Fruit fly (Drosophila melanogaster) whole organism, wandering third instar larva: ENCODE results near the gene mino.

Experiments used
- Abd-B ChIP-seq: fragments of >200 bp; optimal IDR thresholded peaks from 2 replicates; lab custom pipeline; 2017; ENCODE audit warnings: missing biosample characterization, missing genetic modification characterization
- CG32264 ChIP-seq: fragments of 200-800 bp; sonication (Bioruptor generic); optimal IDR thresholded peaks from 2 replicates; lab custom pipeline; 2016; ENCODE audit warnings: missing biosample characterization, missing genetic modification characterization
- CG9705 ChIP-seq: fragments of 200-800 bp; sonication (Bioruptor generic); optimal IDR thresholded peaks from 2 replicates; lab custom pipeline; 2018; ENCODE audit warnings: missing biosample characterization, mild to moderate bottlenecking, missing genetic modification characterization
- CrebA ChIP-seq: fragments of 200-800 bp; sonication (Bioruptor generic); optimal IDR thresholded peaks from 2 replicates; lab custom pipeline; 2016; ENCODE audit warnings: missing biosample characterization, mild to moderate bottlenecking, missing genetic modification characterization, borderline replicate concordance
- Dif ChIP-seq: fragments of 200-275, 200-300 bp; sonication (Bioruptor generic); optimal IDR thresholded peaks from 2 replicates; lab custom pipeline; 2018; ENCODE audit warnings: missing biosample characterization, missing genetic modification characterization; ENCODE audit not compliant: partially characterized antibody
- GATAd ChIP-seq: sonication (Bioruptor generic); optimal IDR thresholded peaks from 2 replicates; lab custom pipeline; 2016; ENCODE audit warnings: missing biosample characterization, missing genetic modification characterization
- HLH106 ChIP-seq: fragments of 200-800 bp; optimal IDR thresholded peaks from 3 replicates; lab custom pipeline; 2019; ENCODE audit warnings: missing biosample characterization, mild to moderate bottlenecking, missing genetic modification characterization, moderate library complexity
- Hnf4 ChIP-seq: fragments of 200-800 bp; sonication (Bioruptor generic); optimal IDR thresholded peaks from 2 replicates; lab custom pipeline; 2016; ENCODE audit warnings: missing biosample characterization, mild to moderate bottlenecking, missing genetic modification characterization
- Hr78 ChIP-seq: fragments of >200 bp; optimal IDR thresholded peaks from 2 replicates; lab custom pipeline; 2017; ENCODE audit warnings: missing biosample characterization, missing genetic modification characterization
- Hr83 ChIP-seq: fragments of 200-300 bp; sonication (Bioruptor generic); optimal IDR thresholded peaks from 2 replicates; lab custom pipeline; 2016; ENCODE audit warnings: missing biosample characterization, mild to moderate bottlenecking, missing genetic modification characterization, moderate library complexity; ENCODE audit not compliant: poor library complexity, severe bottlenecking
- Jra ChIP-seq: sonication (Bioruptor generic); optimal IDR thresholded peaks from 2 replicates; lab custom pipeline; 2016; ENCODE audit warnings: missing biosample characterization, missing genetic modification characterization
- Mio ChIP-seq: sonication (Bioruptor generic); optimal IDR thresholded peaks from 2 replicates; lab custom pipeline; 2016; ENCODE audit warnings: missing biosample characterization, missing genetic modification characterization
- Myc ChIP-seq: fragments of >200 bp; optimal IDR thresholded peaks from 2 replicates; lab custom pipeline; 2017
- N ChIP-seq: fragments of >200 bp; optimal IDR thresholded peaks from 2 replicates; lab custom pipeline; 2018; ENCODE audit warnings: missing biosample characterization, missing external identifiers, missing genetic modification characterization
- OdsH ChIP-seq: fragments of 200-800 bp; sonication (Bioruptor generic); optimal IDR thresholded peaks from 2 replicates; lab custom pipeline; 2016; ENCODE audit warnings: missing biosample characterization, mild to moderate bottlenecking, missing genetic modification characterization
- Rel ChIP-seq, 2 experiments: fragments of 200-800 bp; sonication (Bioruptor generic) in 1 of 2; optimal IDR thresholded peaks; 2 replicates in 1 of 2; 3 replicates in 1 of 2; lab custom pipeline; 2016 to 2019; ENCODE audit warnings: mild to moderate bottlenecking in 2 of 2, missing biosample characterization in 2 of 2, missing genetic modification characterization in 2 of 2, moderate library complexity in 1 of 2
- Sp1 ChIP-seq: fragments of 200-800 bp; sonication (Bioruptor generic); optimal IDR thresholded peaks from 3 replicates; lab custom pipeline; 2019; ENCODE audit warnings: missing biosample characterization, mild to moderate bottlenecking, missing genetic modification characterization, moderate library complexity
- br ChIP-seq: fragments of 200-800 bp; sonication (Bioruptor generic); optimal IDR thresholded peaks from 2 replicates; lab custom pipeline; 2016; ENCODE audit warnings: missing biosample characterization, missing genetic modification characterization
- brk ChIP-seq: fragments of 200-800 bp; sonication (Bioruptor generic); optimal IDR thresholded peaks from 2 replicates; lab custom pipeline; 2016; ENCODE audit warnings: missing biosample characterization, mild to moderate bottlenecking, missing genetic modification characterization
- dl ChIP-seq, 2 experiments: fragments of 175-275, 200-275 bp in 1 of 2; fragments of 200-275 bp in 1 of 2; sonication (Bioruptor generic); optimal IDR thresholded peaks; lab custom pipeline; 2018; ENCODE audit warnings: mild to moderate bottlenecking in 2 of 2, missing biosample characterization in 2 of 2, missing genetic modification characterization in 2 of 2, moderate library complexity in 2 of 2; ENCODE audit not compliant: partially characterized antibody in 2 of 2, insufficient read depth in 1 of 2
- dmrt93B ChIP-seq: fragments of 200-800 bp; sonication (Bioruptor generic); optimal IDR thresholded peaks from 2 replicates; lab custom pipeline; 2018; ENCODE audit warnings: missing biosample characterization, mild to moderate bottlenecking, missing genetic modification characterization
- dsf ChIP-seq: sonication (Bioruptor generic); optimal IDR thresholded peaks from 2 replicates; lab custom pipeline; 2016; ENCODE audit warnings: missing biosample characterization, missing genetic modification characterization, borderline replicate concordance
- ey ChIP-seq: fragments of 200-800 bp; sonication (Bioruptor generic); optimal IDR thresholded peaks from 2 replicates; lab custom pipeline; 2016; ENCODE audit warnings: missing biosample characterization, missing genetic modification characterization
- fru ChIP-seq: fragments of 200-800 bp; sonication (Bioruptor generic); optimal IDR thresholded peaks from 3 replicates; lab custom pipeline; 2016; ENCODE audit warnings: missing biosample characterization, mild to moderate bottlenecking, missing genetic modification characterization
- h ChIP-seq: fragments of 200-800 bp; sonication (Bioruptor generic); optimal IDR thresholded peaks from 3 replicates; lab custom pipeline; 2016; ENCODE audit warnings: missing biosample characterization, mild to moderate bottlenecking, missing genetic modification characterization
- jim ChIP-seq: fragments of 175-275, 200-325 bp; sonication (Bioruptor generic); optimal IDR thresholded peaks from 2 replicates; lab custom pipeline; 2016; ENCODE audit warnings: missing biosample characterization, mild to moderate bottlenecking, missing genetic modification characterization
- pan ChIP-seq: fragments of >200 bp; optimal IDR thresholded peaks from 2 replicates; lab custom pipeline; 2017
- psq ChIP-seq: fragments of 200-800 bp; sonication (Bioruptor generic); optimal IDR thresholded peaks from 3 replicates; lab custom pipeline; 2017; ENCODE audit warnings: missing biosample characterization, mild to moderate bottlenecking, missing genetic modification characterization, moderate library complexity
- rgr ChIP-seq: fragments of 200-800 bp; sonication (Bioruptor generic); optimal IDR thresholded peaks from 3 replicates; lab custom pipeline; 2016; ENCODE audit warnings: missing biosample characterization, mild to moderate bottlenecking, missing genetic modification characterization
- sage ChIP-seq: fragments of 200-800 bp; sonication (Bioruptor generic); optimal IDR thresholded peaks from 2 replicates; lab custom pipeline; 2016; ENCODE audit warnings: missing biosample characterization, mild to moderate bottlenecking, missing genetic modification characterization
- sv ChIP-seq: fragments of 200-800 bp; sonication (Bioruptor generic); optimal IDR thresholded peaks from 3 replicates; lab custom pipeline; 2016; ENCODE audit warnings: missing biosample characterization, missing genetic modification characterization
- tai ChIP-seq: sonication (Bioruptor generic); optimal IDR thresholded peaks from 2 replicates; lab custom pipeline; 2016; ENCODE audit warnings: missing biosample characterization, missing genetic modification characterization
- woc ChIP-seq: sonication (Bioruptor generic); optimal IDR thresholded peaks from 2 replicates; lab custom pipeline; 2016; ENCODE audit warnings: missing biosample characterization, mild to moderate bottlenecking, missing genetic modification characterization

Gene mino

dm6 chr3R:27937752-27938694 lies 13.0 kb downstream of the mino start, which contains the start of the genes NSD and BOD1 (continued):
- TF ChIP-seq fru (GFP tag; lab: Kevin White, UChicago) (no peak), dl (GFP tag; optimal IDR thresholded peaks at IDR 0.05; lab: Kevin White, UChicago; ENCODE audit: insufficient read depth in 1 of 2, partially characterized antibody in 2 of 2) (no peak), Hr78 (GFP tag; lab: Kevin White, UChicago) (no peak), GATAd (GFP tag; lab: Kevin White, UChicago) (no peak), Sp1 (GFP tag; lab: Kevin White, UChicago) (no peak), Rel (GFP tag; optimal IDR thresholded peaks at IDR 0.05; lab: Kevin White, UChicago) (no peak), Rel (tag; optimal IDR thresholded peaks at IDR 0.05; lab: Kevin White, UChicago) (no peak), N (no peak), CG9705 (GFP tag; lab: Kevin White, UChicago) (no peak), CG32264 (no peak), brk (GFP tag; lab: Kevin White, UChicago) (no peak), Jra (GFP tag; lab: Kevin White, UChicago) (no peak), dsf (no peak), Myc (lab: Kevin White, UChicago) (peak; percentile 88), br (peak; percentile 13), dmrt93B (no peak), tai (GFP tag; lab: Kevin White, UChicago) (no peak)

dm6 chr3R:27945398-27945797 lies 20.4 kb downstream of the mino start:
- TF ChIP-seq Hr83 (GFP tag; lab: Kevin White, UChicago) (no peak), Rel (GFP tag; optimal IDR thresholded peaks at IDR 0.05; lab: Kevin White, UChicago) (no peak), Rel (tag; optimal IDR thresholded peaks at IDR 0.05; lab: Kevin White, UChicago) (peak; percentile 88)

- TF ChIP-seq Rel (GFP tag; optimal IDR thresholded peaks at IDR 0.05; lab: Kevin White, UChicago) (no peak), Rel (tag; optimal IDR thresholded peaks at IDR 0.05; lab: Kevin White, UChicago) (no peak), rgr (GFP tag; lab: Kevin White, UChicago) (peak; percentile 47), h (GFP tag; lab: Kevin White, UChicago) (peak; percentile 48)
Measured at dm6 chr3R:27946555-27947204, 21.7 kb downstream of the mino start.

dm6 chr3R:27947682-27948245 lies 22.8 kb downstream of the mino start, which contains the start of gene mfrn:
mfrn (minus strand) TSS chr3R:27948021.
- TF ChIP-seq Rel (GFP tag; optimal IDR thresholded peaks at IDR 0.05; lab: Kevin White, UChicago) (no peak), Rel (tag; optimal IDR thresholded peaks at IDR 0.05; lab: Kevin White, UChicago) (peak; percentile 7), rgr (GFP tag; lab: Kevin White, UChicago) (no peak), sv (no peak), HLH106 (no peak), Myc (lab: Kevin White, UChicago) (peak; percentile 22), CrebA (GFP tag; lab: Kevin White, UChicago) (no peak), Mio (GFP tag; lab: Kevin White, UChicago) (no peak), Hnf4 (GFP tag; lab: Kevin White, UChicago) (no peak), ey (no peak), sage (no peak)

- TF ChIP-seq dl (GFP tag; optimal IDR thresholded peaks at IDR 0.05; lab: Kevin White, UChicago; ENCODE audit: insufficient read depth in 1 of 2, partially characterized antibody in 2 of 2) (no peak), woc (no peak), pan (lab: Kevin White, UChicago) (no peak), Myc (lab: Kevin White, UChicago) (no peak), ey (peak; percentile 44), psq (GFP tag; lab: Kevin White, UChicago) (peak; percentile 27), OdsH (GFP tag; lab: Kevin White, UChicago) (peak; percentile 39), Dif (peak; percentile 38), Abd-B (GFP tag; lab: Kevin White, UChicago) (no peak), jim (GFP tag; lab: Kevin White, UChicago) (no peak), HLH106 (peak; percentile 74), Hnf4 (GFP tag; lab: Kevin White, UChicago) (no peak), CG9705 (GFP tag; lab: Kevin White, UChicago) (peak; percentile 45), CG32264 (no peak), Hr83 (GFP tag; lab: Kevin White, UChicago) (peak; percentile 41), Rel (GFP tag; optimal IDR thresholded peaks at IDR 0.05; lab: Kevin White, UChicago) (no peak), Rel (tag; optimal IDR thresholded peaks at IDR 0.05; lab: Kevin White, UChicago) (peak; percentile 34), Sp1 (GFP tag; lab: Kevin White, UChicago) (peak; percentile 69)
Measured at dm6 chr3R:27948421-27948906, 23.5 kb downstream of the mino start, which contains the start of gene Gp93. Gp93 (plus strand) TSS chr3R:27948711.
